Worm (Caenorhabditis elegans): Measurements from ENCODE around the gene K08F4.12.

ce11 chrIV:10095171-10095570 lies 42.7 kb upstream of the K08F4.12 start, which contains the start of the genes C04G2.5 and msp-36:
- no peak for TF ChIP-seq scrt-1 (GFP tag; IDR thresholded peaks at IDR 0.05)
- TF ChIP-seq sea-1 (GFP tag; conservative IDR thresholded peaks at IDR 0.05): no peak

Data from whole organism, early embryonic.